Fruit fly (Drosophila melanogaster): ENCODE measurements around the gene OdsH.

The OdsH gene

DNA sequence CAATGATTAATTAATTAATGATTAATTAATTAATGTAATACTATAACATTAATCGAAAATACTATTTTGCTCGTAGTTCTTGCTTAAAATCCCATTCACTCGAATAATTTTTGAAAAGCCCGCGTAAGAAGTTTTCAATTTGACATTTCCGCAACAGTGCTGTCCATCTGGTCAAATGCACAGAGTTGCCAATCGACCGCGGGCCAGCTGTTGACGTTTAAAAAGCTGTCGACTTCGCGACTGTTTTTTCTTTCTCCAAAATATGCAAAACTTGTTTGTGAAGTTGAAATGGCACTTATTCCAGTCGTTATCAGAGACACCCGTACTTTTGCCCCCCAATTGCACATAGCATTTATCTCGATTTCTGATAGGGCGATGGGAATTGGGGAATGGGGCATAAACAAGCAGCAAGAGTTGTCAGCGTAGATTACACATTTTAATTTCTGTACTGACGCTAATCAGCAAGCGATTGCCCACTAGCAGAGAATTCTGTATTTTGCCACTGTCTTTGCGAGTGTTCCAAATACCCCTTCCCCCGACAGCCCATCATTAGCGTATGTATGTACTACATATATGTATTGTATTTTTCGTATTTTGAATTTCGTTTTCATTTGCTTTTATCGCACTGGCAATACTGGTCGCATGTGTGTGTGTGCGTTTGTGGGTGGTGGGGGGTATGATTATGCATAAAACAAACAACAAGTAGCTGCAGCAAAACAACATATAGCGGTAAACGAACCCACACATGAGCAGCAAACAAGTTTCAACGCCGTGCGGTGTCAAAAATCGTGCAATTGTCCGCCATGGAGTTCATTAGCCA is 65.9 kb downstream of the OdsH start, which contains the start of gene Srx (continued):
- TF ChIP-seq Usf (GFP tag; optimal IDR thresholded peaks at IDR 0.05) (no peak), Ets65A (GFP tag) (peak; percentile 68), vvl (GFP tag; IDR thresholded peaks at IDR 0.05) (no peak), ara (GFP tag; IDR thresholded peaks at IDR 0.05) (no peak), CG12299 (tag; optimal IDR thresholded peaks at IDR 0.05) (peak; percentile 17), Hr78 (GFP tag; optimal IDR thresholded peaks at IDR 0.05) (no peak), Hey (tag; optimal IDR thresholded peaks at IDR 0.05) (peak; percentile 23), gce (GFP tag; IDR thresholded peaks at IDR 0.05) (no peak), Dek (tag; optimal IDR thresholded peaks at IDR 0.05) (peak; percentile 8), CG15479 (GFP tag; optimal IDR thresholded peaks at IDR 0.05) (no peak), Rfx (GFP tag; IDR thresholded peaks at IDR 0.05) (peak; percentile 29; the same call in 1 of the 2 replicates), CG13424 (tag; optimal IDR thresholded peaks at IDR 0.05) (peak; percentile 44), Dad (GFP tag; optimal IDR thresholded peaks at IDR 0.05) (no peak), Xbp1 (GFP tag; optimal IDR thresholded peaks at IDR 0.05) (peak; percentile 2), Sox100B (GFP tag; optimal IDR thresholded peaks at IDR 0.05) (no peak), fru (optimal IDR thresholded peaks at IDR 0.05) (no peak), ase (GFP tag; IDR thresholded peaks at IDR 0.05) (no peak), sd (tag; optimal IDR thresholded peaks at IDR 0.05) (no peak), Scr (GFP tag; IDR thresholded peaks at IDR 0.05; ENCODE audit: partially characterized antibody) (peak; percentile 26; the same call in 1 of the 2 replicates), CG33557 (GFP tag; optimal IDR thresholded peaks at IDR 0.05) (no peak), HmgZ (tag; optimal IDR thresholded peaks at IDR 0.05) (peak; percentile 12), grau (tag; optimal IDR thresholded peaks at IDR 0.05) (peak; percentile 5), Dp (GFP tag; optimal IDR thresholded peaks at IDR 0.05) (peak; percentile 86), maf-S (GFP tag; optimal IDR thresholded peaks at IDR 0.05) (no peak), CG12659 (GFP tag; optimal IDR thresholded peaks at IDR 0.05) (peak; percentile 27), CG18599 (GFP tag; optimal IDR thresholded peaks at IDR 0.05) (peak; percentile 60), Meics (GFP tag; optimal IDR thresholded peaks at IDR 0.05) (peak; percentile 4), MTF-1 (GFP tag; optimal IDR thresholded peaks at IDR 0.05; ENCODE audit: borderline replicate concordance) (no peak), CG18619 (GFP tag; optimal IDR thresholded peaks at IDR 0.05) (no peak), Atf-2 (GFP tag; optimal IDR thresholded peaks at IDR 0.05) (no peak), lab (GFP tag; optimal IDR thresholded peaks at IDR 0.05) (no peak), CG13775 (GFP tag; optimal IDR thresholded peaks at IDR 0.05) (peak; percentile 3), CG13287 (GFP tag; IDR thresholded peaks at IDR 0.05; ENCODE audit: partially characterized antibody) (peak; percentile 14; the same call in 1 of the 2 replicates), nerfin-2 (GFP tag; IDR thresholded peaks at IDR 0.05; ENCODE audit: partially characterized antibody) (no peak), CG17829 (tag; optimal IDR thresholded peaks at IDR 0.05) (no peak), CG4404 (GFP tag; IDR thresholded peaks at IDR 0.05) (no peak), CoRest (tag; optimal IDR thresholded peaks at IDR 0.05) (peak; percentile 41), slbo (GFP tag; IDR thresholded peaks at IDR 0.05) (0 out of 2 replicates have a peak, but pooled peaks have one; percentile 17), CG7556 (GFP tag; optimal IDR thresholded peaks at IDR 0.05) (peak; percentile 5), E2f2 (GFP tag; IDR thresholded peaks at IDR 0.05) (peak; percentile 89), CG3281 (GFP tag; optimal IDR thresholded peaks at IDR 0.05) (peak; percentile 7), CG15011 (GFP tag; optimal IDR thresholded peaks at IDR 0.05) (no peak), Awh (GFP tag; IDR thresholded peaks at IDR 0.05) (no peak), CG12769 (tag; optimal IDR thresholded peaks at IDR 0.05) (no peak), Dref (GFP tag; IDR thresholded peaks at IDR 0.05) (peak; percentile 35; the same call in 1 of the 2 replicates), fd96Cb (tag; optimal IDR thresholded peaks at IDR 0.05) (no peak), fu2 (GFP tag; optimal IDR thresholded peaks at IDR 0.05) (no peak), nmo (GFP tag; optimal IDR thresholded peaks at IDR 0.05) (peak; percentile 14)
